Fruit fly (Drosophila melanogaster) whole organism, embryonic: ENCODE measurements around the gene MtnF.
A peak's percentile ranks its signal among the peaks of the same experiment; 100 is the strongest.

Experiments used
- Asciz ChIP-seq: fragments of 200-800 bp; sonication (Bioruptor generic); optimal IDR thresholded peaks from 2 replicates; lab custom pipeline; 2017; ENCODE audit warnings: missing biosample characterization, mild to moderate bottlenecking, missing genetic modification characterization, missing genetic modification reagents
- Atf3 ChIP-seq: fragments of 200-800 bp; sonication (Bioruptor generic); optimal IDR thresholded peaks from 3 replicates; lab custom pipeline; 2016; ENCODE audit warnings: missing biosample characterization, missing genetic modification characterization
- CG11560 ChIP-seq: fragments of 200-800 bp; sonication (Bioruptor generic); IDR thresholded peaks from 3 replicates; pipeline ENCODE4 v1.3.6; 2022; ENCODE audit warnings: missing biosample characterization, missing genetic modification characterization
- CG11695 ChIP-seq: fragments of 200-800 bp; sonication (Bioruptor generic); IDR thresholded peaks from 3 replicates; pipeline ENCODE4 v1.3.6; 2022; ENCODE audit warnings: missing biosample characterization, missing genetic modification characterization
- CG13123 ChIP-seq: fragments of 200-800 bp; sonication (Bioruptor generic); optimal IDR thresholded peaks from 2 replicates; lab custom pipeline; 2016; ENCODE audit warnings: missing biosample characterization, missing genetic modification characterization
- CG14667 ChIP-seq: fragments of 200-800 bp; sonication (Bioruptor generic); IDR thresholded peaks from 2 replicates; pipeline ENCODE4 v1.3.6; 2022; ENCODE audit warnings: missing biosample characterization, missing genetic modification characterization
- CG14860 ChIP-seq: fragments of 200-800 bp; sonication (Bioruptor generic); IDR thresholded peaks from 3 replicates; pipeline ENCODE4 v1.3.6; 2022; ENCODE audit warnings: missing biosample characterization, missing genetic modification characterization; ENCODE audit not compliant: partially characterized antibody
- CG15073 ChIP-seq: fragments of 200-800 bp; sonication (Bioruptor generic); optimal IDR thresholded peaks from 2 replicates; lab custom pipeline; 2016; ENCODE audit warnings: missing biosample characterization, missing genetic modification characterization
- CG16813 ChIP-seq: fragments of 200-800 bp; sonication (Bioruptor generic); IDR thresholded peaks from 3 replicates; pipeline ENCODE4 v1.3.6; 2022; ENCODE audit warnings: missing biosample characterization, missing genetic modification characterization; ENCODE audit not compliant: partially characterized antibody
- CG17328 ChIP-seq: fragments of 200-800 bp; sonication (Bioruptor generic); IDR thresholded peaks from 2 replicates; pipeline ENCODE4 v1.3.6; 2022; ENCODE audit warnings: missing biosample characterization, missing genetic modification characterization
- CG18476 ChIP-seq: fragments of 200-800 bp; sonication (Bioruptor generic); optimal IDR thresholded peaks from 2 replicates; lab custom pipeline; 2016; ENCODE audit warnings: missing biosample characterization, mild to moderate bottlenecking, missing genetic modification characterization
- CG3995 ChIP-seq: fragments of 200-800 bp; sonication (Bioruptor generic); optimal IDR thresholded peaks from 3 replicates; lab custom pipeline; 2016; ENCODE audit warnings: missing biosample characterization, missing genetic modification characterization
- CG4854 ChIP-seq: fragments of 200-800 bp; sonication (Bioruptor generic); optimal IDR thresholded peaks from 2 replicates; lab custom pipeline; 2016; ENCODE audit warnings: missing biosample characterization, missing genetic modification characterization, inconsistent platforms
- CG6175 ChIP-seq: fragments of 200-800 bp; sonication (Bioruptor generic); IDR thresholded peaks from 3 replicates; pipeline ENCODE4 v1.3.6; 2022; ENCODE audit warnings: missing biosample characterization, missing genetic modification characterization
- CG7839 ChIP-seq: fragments of 200-800 bp; sonication (Bioruptor generic); optimal IDR thresholded peaks from 3 replicates; lab custom pipeline; 2018; ENCODE audit warnings: missing biosample characterization, mild to moderate bottlenecking, missing genetic modification characterization, moderate library complexity
- CG7963 ChIP-seq: fragments of 200-800 bp; sonication (Bioruptor generic); IDR thresholded peaks from 3 replicates; pipeline ENCODE4 v1.3.6; 2022; ENCODE audit warnings: missing biosample characterization, missing genetic modification characterization; ENCODE audit not compliant: partially characterized antibody
- CG8924 ChIP-seq: fragments of 200-800 bp; optimal IDR thresholded peaks from 3 replicates; lab custom pipeline; 2019; ENCODE audit warnings: missing biosample characterization, mild to moderate bottlenecking, missing genetic modification characterization, moderate library complexity
- CG9817 ChIP-seq: fragments of 200-800 bp; sonication (Bioruptor generic); optimal IDR thresholded peaks from 2 replicates; lab custom pipeline; 2018; ENCODE audit warnings: missing biosample characterization, mild to moderate bottlenecking, missing genetic modification characterization, moderate library complexity
- D ChIP-seq, 2 experiments: fragments of 200-800 bp in 1 of 2; fragments of >200 bp in 1 of 2; sonication (Bioruptor generic) in 1 of 2; optimal IDR thresholded peaks; 2 replicates in 1 of 2; 3 replicates in 1 of 2; lab custom pipeline; 2017; ENCODE audit warnings: mild to moderate bottlenecking in 1 of 2, missing biosample characterization in 1 of 2, missing genetic modification characterization in 1 of 2, missing genetic modification reagents in 1 of 2
- Dad ChIP-seq: fragments of 200-800 bp; sonication (Bioruptor generic); optimal IDR thresholded peaks from 3 replicates; lab custom pipeline; 2016; ENCODE audit warnings: missing biosample characterization, missing genetic modification characterization
- Deaf1 ChIP-seq: fragments of 200-800 bp; optimal IDR thresholded peaks from 3 replicates; lab custom pipeline; 2019; ENCODE audit warnings: missing biosample characterization, mild to moderate bottlenecking, missing genetic modification characterization, moderate library complexity
- Dip2 ChIP-seq: fragments of 200-800 bp; sonication (Bioruptor generic); IDR thresholded peaks from 2 replicates; pipeline ENCODE4 v1.3.6; 2022; ENCODE audit warnings: missing biosample characterization, missing genetic modification characterization
- Dp ChIP-seq: fragments of 200-800 bp; sonication (Bioruptor generic); optimal IDR thresholded peaks from 2 replicates; lab custom pipeline; 2018; ENCODE audit warnings: missing biosample characterization, mild to moderate bottlenecking, missing genetic modification characterization, moderate library complexity
- H2.0 ChIP-seq: fragments of 200-800 bp; sonication (Bioruptor generic); IDR thresholded peaks from 2 replicates; pipeline ENCODE4 v1.3.6; 2022; ENCODE audit warnings: missing biosample characterization, missing genetic modification characterization
- HLHmδ ChIP-seq: fragments of 200-800 bp; sonication (Bioruptor generic); optimal IDR thresholded peaks from 2 replicates; lab custom pipeline; 2018; ENCODE audit warnings: missing biosample characterization, mild to moderate bottlenecking, missing genetic modification characterization, moderate library complexity
- Hmx ChIP-seq: fragments of 200-800 bp; sonication (Bioruptor generic); optimal IDR thresholded peaks from 2 replicates; lab custom pipeline; 2016; ENCODE audit warnings: missing biosample characterization, missing genetic modification characterization
- Hr51 ChIP-seq, 2 experiments: fragments of 200-800 bp; sonication (Bioruptor generic); optimal IDR thresholded peaks; 2 replicates in 1 of 2; 3 replicates in 1 of 2; lab custom pipeline; 2016 to 2018; ENCODE audit warnings: missing biosample characterization in 2 of 2, missing genetic modification characterization in 2 of 2, mild to moderate bottlenecking in 1 of 2, moderate library complexity in 1 of 2
- Lim3 ChIP-seq: fragments of 200-800 bp; sonication (Bioruptor generic); IDR thresholded peaks from 2 replicates; pipeline ENCODE4 v1.3.6; 2022; ENCODE audit warnings: missing biosample characterization, missing genetic modification characterization
- NK7.1 ChIP-seq: fragments of 200-800 bp; sonication (Bioruptor generic); optimal IDR thresholded peaks from 3 replicates; lab custom pipeline; 2016; ENCODE audit warnings: missing biosample characterization, missing genetic modification characterization
- Sox102F ChIP-seq: fragments of 200-800 bp; sonication (Bioruptor generic); optimal IDR thresholded peaks from 2 replicates; lab custom pipeline; 2018; ENCODE audit warnings: missing biosample characterization, mild to moderate bottlenecking, missing genetic modification characterization, moderate library complexity
- Stat92E ChIP-seq, 3 experiments: fragments of >200 bp in 2 of 3; fragments of 200-800 bp in 1 of 3; sonication (Bioruptor generic) in 1 of 3; optimal IDR thresholded peaks; 2 replicates each; lab custom pipeline; 2017 to 2019; ENCODE audit warnings: missing biosample characterization in 3 of 3, missing genetic modification characterization in 3 of 3, mild to moderate bottlenecking in 1 of 3, moderate library complexity in 1 of 3
- Tbp ChIP-seq: fragments of >200 bp; optimal IDR thresholded peaks from 2 replicates; lab custom pipeline; 2018; ENCODE audit warnings: missing biosample characterization, missing genetic modification characterization
- bsh ChIP-seq, 2 experiments: fragments of 200-800 bp; sonication (Bioruptor generic); optimal IDR thresholded peaks; 2 replicates each; lab custom pipeline; 2017 to 2018; ENCODE audit warnings: mild to moderate bottlenecking in 2 of 2, missing biosample characterization in 2 of 2, missing genetic modification characterization in 2 of 2, moderate library complexity in 1 of 2
- cato ChIP-seq: fragments of 200-800 bp; sonication (Bioruptor generic); optimal IDR thresholded peaks from 2 replicates; lab custom pipeline; 2016; ENCODE audit warnings: missing biosample characterization, missing genetic modification characterization, borderline replicate concordance
- cg ChIP-seq: fragments of 200-800 bp; sonication (Bioruptor generic); optimal IDR thresholded peaks from 3 replicates; lab custom pipeline; 2019; ENCODE audit warnings: missing biosample characterization, mild to moderate bottlenecking, missing genetic modification characterization, moderate library complexity
- croc ChIP-seq: fragments of 200-800 bp; sonication (Bioruptor generic); conservative IDR thresholded peaks from 3 replicates; pipeline ENCODE4 v1.3.6; 2022; ENCODE audit warnings: missing biosample characterization, missing genetic modification characterization
- dimm ChIP-seq: fragments of 200-800 bp; sonication (Bioruptor generic); IDR thresholded peaks from 2 replicates; pipeline ENCODE4 v1.3.6; 2022; ENCODE audit warnings: missing biosample characterization, missing genetic modification characterization
- en ChIP-seq: fragments of 200-800 bp; sonication (Bioruptor generic); optimal IDR thresholded peaks from 2 replicates; lab custom pipeline; 2016; ENCODE audit warnings: missing biosample characterization, missing genetic modification characterization
- fd3F ChIP-seq: fragments of 200-800 bp; sonication (Bioruptor generic); optimal IDR thresholded peaks from 2 replicates; lab custom pipeline; 2018; ENCODE audit warnings: missing biosample characterization, mild to moderate bottlenecking, missing genetic modification characterization, moderate library complexity
- jing ChIP-seq: fragments of 200-800 bp; sonication (Bioruptor generic); optimal IDR thresholded peaks from 2 replicates; lab custom pipeline; 2018; ENCODE audit warnings: missing biosample characterization, mild to moderate bottlenecking, missing genetic modification characterization
- nmo ChIP-seq: fragments of 200-800 bp; sonication (Bioruptor generic); optimal IDR thresholded peaks from 2 replicates; lab custom pipeline; 2018; ENCODE audit warnings: missing biosample characterization, mild to moderate bottlenecking, missing genetic modification characterization, moderate library complexity
- pum ChIP-seq: fragments of 200-800 bp; sonication (Bioruptor generic); optimal IDR thresholded peaks from 2 replicates; lab custom pipeline; 2016; ENCODE audit warnings: missing biosample characterization, missing genetic modification characterization
- sens-2 ChIP-seq: fragments of 200-800 bp; sonication (Bioruptor generic); IDR thresholded peaks from 2 replicates; pipeline ENCODE4 v1.3.6; 2022; ENCODE audit warnings: missing biosample characterization, missing genetic modification characterization
- slbo ChIP-seq: fragments of 200-800 bp; sonication (Bioruptor generic); IDR thresholded peaks from 2 replicates; pipeline ENCODE4 v1.3.6; 2022; ENCODE audit warnings: missing biosample characterization, missing genetic modification characterization
- slou ChIP-seq: fragments of 200-800 bp; sonication (Bioruptor generic); optimal IDR thresholded peaks from 3 replicates; lab custom pipeline; 2016; ENCODE audit warnings: missing biosample characterization, missing genetic modification characterization
- tio ChIP-seq: fragments of 200-800 bp; sonication (Bioruptor generic); optimal IDR thresholded peaks from 2 replicates; lab custom pipeline; 2017; ENCODE audit warnings: missing biosample characterization, missing genetic modification characterization, inconsistent platforms
- tll ChIP-seq, 2 experiments: fragments of 200-800 bp in 1 of 2; fragments of >200 bp in 1 of 2; sonication (Bioruptor generic) in 1 of 2; optimal IDR thresholded peaks; 2 replicates each; lab custom pipeline; 2017 to 2019; ENCODE audit warnings: missing biosample characterization in 2 of 2, missing genetic modification characterization in 2 of 2, mild to moderate bottlenecking in 1 of 2, moderate library complexity in 1 of 2
- usp ChIP-seq: fragments of >200 bp; optimal IDR thresholded peaks from 2 replicates; lab custom pipeline; 2017; ENCODE audit warnings: missing biosample characterization, missing genetic modification characterization
- zen2 ChIP-seq: fragments of 200-800 bp; sonication (Bioruptor generic); IDR thresholded peaks from 3 replicates; pipeline ENCODE4 v1.3.6; 2022; ENCODE audit warnings: missing biosample characterization, missing genetic modification characterization; ENCODE audit not compliant: partially characterized antibody

Gene MtnF

DNA sequence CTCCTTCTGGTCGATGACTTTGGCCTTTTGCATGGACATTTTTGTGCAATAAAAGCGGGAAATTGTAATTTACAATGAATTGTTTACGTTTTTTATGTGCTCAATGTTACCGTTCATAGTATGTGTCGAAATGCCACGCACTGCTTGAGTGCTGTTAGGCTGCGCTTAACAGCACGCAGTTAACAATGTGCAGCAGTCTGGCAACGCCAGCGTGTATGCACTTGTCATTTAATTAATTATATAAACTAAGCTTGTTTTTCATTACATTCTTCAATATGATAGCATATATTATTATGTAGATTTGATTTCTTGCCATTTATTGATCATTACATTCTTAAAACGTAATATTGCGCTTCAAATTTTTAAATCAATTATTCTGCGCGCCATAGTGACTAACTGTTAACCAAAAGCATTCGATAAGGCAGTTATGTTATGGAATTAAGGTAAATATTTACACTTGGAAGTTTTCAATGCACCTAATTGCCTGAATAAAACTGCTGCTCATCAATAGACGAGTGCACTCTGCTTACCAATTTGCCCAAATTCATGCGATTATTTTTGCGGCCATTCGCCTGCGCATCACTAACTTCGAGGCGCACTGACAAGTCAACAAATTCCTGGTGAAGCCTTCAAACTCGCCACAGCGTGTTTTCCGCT is 49.8 kb downstream of the MtnF start, which contains the start of the genes CG13625 and mld (continued):
- no peak for TF ChIP-seq CG6175
- no peak for TF ChIP-seq CG17328 (GFP tag; lab: Robert Waterston, UW)
- TF ChIP-seq D (optimal IDR thresholded peaks at IDR 0.05; lab: Kevin White, UChicago), result no peak
- TF ChIP-seq D (GFP tag; optimal IDR thresholded peaks at IDR 0.05; lab: Kevin White, UChicago), result no peak
- no peak for TF ChIP-seq sens-2 (GFP tag; lab: Robert Waterston, UW)
- no peak for TF ChIP-seq dimm
- TF ChIP-seq CG9817 (tag; lab: Kevin White, UChicago), result no peak
- no peak for TF ChIP-seq slou (GFP tag; lab: Kevin White, UChicago)
- no peak for TF ChIP-seq slbo
- peak; percentile 31 for TF ChIP-seq CG8924 (tag; lab: Kevin White, UChicago)
- TF ChIP-seq bsh (GFP tag; optimal IDR thresholded peaks at IDR 0.05; lab: Kevin White, UChicago), result no peak
- no peak for TF ChIP-seq Asciz (GFP tag; lab: Kevin White, UChicago)
- no peak for TF ChIP-seq tll (GFP tag; optimal IDR thresholded peaks at IDR 0.05; lab: Kevin White, UChicago)
- TF ChIP-seq cg (GFP tag; lab: Kevin White, UChicago), result no peak
- TF ChIP-seq CG13123 (GFP tag; lab: Kevin White, UChicago), result no peak
- no peak for TF ChIP-seq Sox102F
- no peak for TF ChIP-seq Tbp (GFP tag; lab: Kevin White, UChicago)
- TF ChIP-seq CG14860 (GFP tag; lab: Robert Waterston, UW), result no peak
- no peak for TF ChIP-seq CG7839 (tag; lab: Kevin White, UChicago)
- no peak for TF ChIP-seq CG11695 (GFP tag; lab: Robert Waterston, UW)
- no peak for TF ChIP-seq CG3995 (GFP tag; lab: Kevin White, UChicago)
- no peak for TF ChIP-seq fd3F (GFP tag; lab: Kevin White, UChicago)
- no peak for TF ChIP-seq CG15073 (GFP tag; lab: Kevin White, UChicago)
- no peak for TF ChIP-seq Dip2
- no peak for TF ChIP-seq CG16813 (GFP tag; lab: Robert Waterston, UW)
- no peak for TF ChIP-seq jing
- TF ChIP-seq Atf3 (GFP tag; lab: Kevin White, UChicago), result no peak
- no peak for TF ChIP-seq usp (GFP tag; lab: Kevin White, UChicago)
- no peak for TF ChIP-seq CG14667
- TF ChIP-seq CG18476, result no peak
- TF ChIP-seq nmo (GFP tag; lab: Kevin White, UChicago), result peak; percentile 57
- TF ChIP-seq zen2 (GFP tag; lab: Robert Waterston, UW), result no peak
- no peak for TF ChIP-seq H2.0 (GFP tag; lab: Robert Waterston, UW)
- no peak for TF ChIP-seq HLHmδ
- TF ChIP-seq CG11560 (tag; lab: Robert Waterston, UW), result no peak
- TF ChIP-seq pum (GFP tag; lab: Kevin White, UChicago), result no peak
- no peak for TF ChIP-seq tio (GFP tag; lab: Kevin White, UChicago)
- TF ChIP-seq CG7963, result no peak
- TF ChIP-seq Stat92E (GFP tag; optimal IDR thresholded peaks at IDR 0.05; lab: Kevin White, UChicago), result no peak
- TF ChIP-seq cato (GFP tag; lab: Kevin White, UChicago), result no peak
- peak in 1 of 2 experiments; percentile 0 for TF ChIP-seq Hr51 (GFP tag; optimal IDR thresholded peaks at IDR 0.05; lab: Kevin White, UChicago)
- TF ChIP-seq Lim3 (GFP tag; lab: Robert Waterston, UW), result no peak
- TF ChIP-seq croc (GFP tag; lab: Robert Waterston, UW), result no peak
- TF ChIP-seq NK7.1, result no peak
- TF ChIP-seq Deaf1 (tag; lab: Kevin White, UChicago), result no peak
- peak; percentile 10 for TF ChIP-seq CG4854 (GFP tag; lab: Kevin White, UChicago)
- TF ChIP-seq Dp (GFP tag; lab: Kevin White, UChicago), result peak; percentile 85
- no peak for TF ChIP-seq en (GFP tag; lab: Kevin White, UChicago)
- TF ChIP-seq Hmx (GFP tag; lab: Kevin White, UChicago), result no peak
- peak; percentile 11 for TF ChIP-seq Dad (GFP tag; lab: Kevin White, UChicago)
